Fruit fly (Drosophila melanogaster) whole organism, pupa: ENCODE measurements around the gene CG42481.

ENCODE experiments used
- CG10348 ChIP-seq: fragments of 200-800 bp; sonication (Bioruptor generic); IDR thresholded peaks from 2 replicates; pipeline ENCODE4 v1.3.6; 2022; ENCODE audit warnings: missing biosample characterization, missing genetic modification characterization
- CG12605 ChIP-seq: fragments of 200-800 bp; sonication (Bioruptor generic); IDR thresholded peaks from 2 replicates; pipeline ENCODE4 v1.3.6; 2022; ENCODE audit warnings: missing biosample characterization, missing genetic modification characterization
- CG13204 ChIP-seq: fragments of 200-800 bp; sonication (Bioruptor generic); optimal IDR thresholded peaks from 2 replicates; lab custom pipeline; 2018; ENCODE audit warnings: missing biosample characterization, mild to moderate bottlenecking, missing genetic modification characterization, moderate library complexity
- CG14655 ChIP-seq: fragments of 200-800 bp; sonication (Bioruptor generic); optimal IDR thresholded peaks from 3 replicates; lab custom pipeline; 2017; ENCODE audit warnings: mild to moderate bottlenecking, missing biosample characterization, missing genetic modification reagents, missing genetic modification characterization
- CG15710 ChIP-seq: fragments of 200-800 bp; sonication (Bioruptor generic); optimal IDR thresholded peaks from 2 replicates; lab custom pipeline; 2018; ENCODE audit warnings: missing biosample characterization, mild to moderate bottlenecking, missing genetic modification characterization, moderate library complexity
- CG17806 ChIP-seq: fragments of 200-800 bp; sonication (Bioruptor generic); optimal IDR thresholded peaks from 2 replicates; lab custom pipeline; 2018; ENCODE audit warnings: missing biosample characterization, mild to moderate bottlenecking, missing genetic modification characterization, moderate library complexity
- CG32121 ChIP-seq: fragments of 200-800 bp; sonication (Bioruptor generic); IDR thresholded peaks from 2 replicates; pipeline ENCODE4 v1.3.6; 2022; ENCODE audit warnings: missing biosample characterization, missing genetic modification characterization
- CG34367 ChIP-seq: fragments of 200-800 bp; sonication (Bioruptor generic); optimal IDR thresholded peaks from 2 replicates; lab custom pipeline; 2018; ENCODE audit warnings: missing biosample characterization, mild to moderate bottlenecking, missing genetic modification characterization
- CG4496 ChIP-seq: fragments of 200-800 bp; sonication (Bioruptor generic); IDR thresholded peaks from 3 replicates; pipeline ENCODE4 v1.3.6; 2022; ENCODE audit warnings: missing biosample characterization, missing genetic modification characterization
- CG8159 ChIP-seq: fragments of 200-800 bp; sonication (Bioruptor generic); optimal IDR thresholded peaks from 3 replicates; lab custom pipeline; 2018; ENCODE audit warnings: missing biosample characterization, mild to moderate bottlenecking, missing genetic modification characterization, moderate library complexity
- CG8301 ChIP-seq: fragments of 200-800 bp; sonication (Bioruptor generic); optimal IDR thresholded peaks from 2 replicates; lab custom pipeline; 2018; ENCODE audit warnings: missing biosample characterization, mild to moderate bottlenecking, missing genetic modification characterization
- CG9948 ChIP-seq: fragments of 200-800 bp; sonication (Bioruptor generic); optimal IDR thresholded peaks from 2 replicates; lab custom pipeline; 2018; ENCODE audit warnings: missing biosample characterization, mild to moderate bottlenecking, missing genetic modification characterization, moderate library complexity
- D1 ChIP-seq: fragments of 200-800 bp; sonication (Bioruptor generic); optimal IDR thresholded peaks from 2 replicates; lab custom pipeline; 2018; ENCODE audit warnings: missing biosample characterization, mild to moderate bottlenecking, missing genetic modification characterization, moderate library complexity
- EcR ChIP-seq: fragments of 200-800 bp; sonication (Bioruptor generic); optimal IDR thresholded peaks from 3 replicates; lab custom pipeline; 2019; ENCODE audit warnings: missing biosample characterization, missing genetic modification characterization, mild to moderate bottlenecking, moderate library complexity, missing genetic modification reagents
- Ets98B ChIP-seq: fragments of 200-800 bp; sonication (Bioruptor generic); IDR thresholded peaks from 2 replicates; pipeline ENCODE4 v1.3.6; 2022; ENCODE audit warnings: missing biosample characterization, missing genetic modification characterization
- Pif1A ChIP-seq: fragments of 200-800 bp; sonication (Bioruptor generic); optimal IDR thresholded peaks from 3 replicates; lab custom pipeline; 2016; ENCODE audit warnings: missing biosample characterization, missing genetic modification characterization
- Pif1B ChIP-seq: fragments of 200-800 bp; sonication (Bioruptor generic); optimal IDR thresholded peaks from 3 replicates; lab custom pipeline; 2016; ENCODE audit warnings: missing biosample characterization, missing genetic modification characterization
- Snoo ChIP-seq: fragments of 200-800 bp; sonication (Bioruptor generic); optimal IDR thresholded peaks from 3 replicates; lab custom pipeline; 2017; ENCODE audit warnings: missing biosample characterization, mild to moderate bottlenecking, missing genetic modification characterization, inconsistent platforms
- fd96Ca ChIP-seq: fragments of 200-800 bp; sonication (Bioruptor generic); IDR thresholded peaks from 3 replicates; pipeline ENCODE4 v1.3.6; 2022; ENCODE audit warnings: missing biosample characterization, missing genetic modification characterization
- gl ChIP-seq: fragments of 200-800 bp; sonication (Bioruptor generic); optimal IDR thresholded peaks from 2 replicates; lab custom pipeline; 2018; ENCODE audit warnings: missing biosample characterization, mild to moderate bottlenecking, missing genetic modification characterization
- rn ChIP-seq: fragments of 200-800 bp; sonication (Bioruptor generic); IDR thresholded peaks from 2 replicates; pipeline ENCODE4 v1.3.6; 2022; ENCODE audit warnings: missing biosample characterization, missing genetic modification characterization

The CG42481 gene

DNA sequence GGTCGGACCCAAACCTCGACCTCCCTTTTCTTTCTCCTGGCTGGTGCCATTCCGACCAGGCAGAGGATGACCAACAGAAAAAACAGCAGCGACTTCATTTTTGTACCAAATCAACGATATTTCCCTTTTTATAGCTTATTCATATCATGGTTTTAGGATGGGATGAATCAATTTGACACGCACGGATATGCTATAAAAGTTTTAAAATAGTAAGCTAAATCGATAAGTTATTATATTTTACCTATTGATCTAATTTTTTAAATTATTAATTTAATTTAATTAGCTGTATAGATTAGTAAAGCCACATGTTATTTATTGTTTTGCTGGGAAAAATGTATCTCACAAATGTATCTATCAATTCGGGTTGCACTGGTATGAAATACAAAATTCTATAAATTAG is at the start of gene CG42481:
Gene CG42481, minus strand, starts transcription at position 101 of the 400 bp plus-strand sequence.
- no peak for TF ChIP-seq CG9948 (tag; lab: Kevin White, UChicago)
- no peak for TF ChIP-seq Pif1B (GFP tag; lab: Kevin White, UChicago)
- no peak for TF ChIP-seq CG14655 (GFP tag; lab: Kevin White, UChicago)
- TF ChIP-seq D1: no peak
- TF ChIP-seq CG32121 (GFP tag; lab: Robert Waterston, UW): no peak
- no peak for TF ChIP-seq Ets98B (GFP tag; lab: Robert Waterston, UW)
- no peak for TF ChIP-seq CG17806 (tag; lab: Kevin White, UChicago)
- no peak for TF ChIP-seq rn
- TF ChIP-seq CG10348 (GFP tag; lab: Robert Waterston, UW): no peak
- TF ChIP-seq CG12605 (GFP tag; lab: Robert Waterston, UW): no peak
- TF ChIP-seq CG13204 (GFP tag; lab: Kevin White, UChicago): no peak
- TF ChIP-seq Pif1A (GFP tag; lab: Kevin White, UChicago): no peak
- TF ChIP-seq fd96Ca: no peak
- TF ChIP-seq gl (tag; lab: Kevin White, UChicago): no peak
- no peak for TF ChIP-seq CG8159
- no peak for TF ChIP-seq CG34367 (tag; lab: Kevin White, UChicago)
- no peak for TF ChIP-seq Snoo (tag; lab: Kevin White, UChicago)
- TF ChIP-seq, all 21 proteins: peak for 0

DNA sequence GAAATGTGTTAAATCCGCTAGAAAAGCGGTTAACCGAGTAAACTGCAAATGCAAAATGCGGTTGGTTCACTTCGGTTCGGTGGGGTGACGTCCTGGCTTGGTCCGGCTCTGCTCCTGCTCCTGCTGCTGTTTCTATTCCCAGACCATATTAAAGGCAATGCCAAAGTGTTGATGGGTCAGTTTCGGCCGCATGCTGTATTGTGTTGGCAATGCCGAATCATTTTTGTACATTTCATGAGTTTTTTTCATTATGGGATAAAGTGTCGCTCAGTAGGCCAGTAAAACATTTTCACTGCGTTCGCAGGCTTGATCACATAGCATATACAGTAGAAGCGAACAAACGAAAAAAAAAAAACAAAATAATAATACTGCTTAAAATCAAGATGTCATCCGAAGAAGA is 30.0 kb upstream of the CG42481 start, which contains the start of gene CG14113:
Gene CG14113, plus strand, starts transcription at position 301 of the 400 bp plus-strand sequence.
- TF ChIP-seq CG9948 (tag; lab: Kevin White, UChicago) (no peak), fd96Ca (no peak), CG17806 (tag; lab: Kevin White, UChicago) (no peak), CG10348 (GFP tag; lab: Robert Waterston, UW) (no peak), Pif1A (GFP tag; lab: Kevin White, UChicago) (no peak), CG12605 (GFP tag; lab: Robert Waterston, UW) (no peak), CG13204 (GFP tag; lab: Kevin White, UChicago) (no peak), Snoo (tag; lab: Kevin White, UChicago) (no peak), CG32121 (GFP tag; lab: Robert Waterston, UW) (no peak), CG4496 (GFP tag; lab: Robert Waterston, UW) (no peak), Ets98B (GFP tag; lab: Robert Waterston, UW) (no peak), CG8301 (tag; lab: Kevin White, UChicago) (no peak)

DNA sequence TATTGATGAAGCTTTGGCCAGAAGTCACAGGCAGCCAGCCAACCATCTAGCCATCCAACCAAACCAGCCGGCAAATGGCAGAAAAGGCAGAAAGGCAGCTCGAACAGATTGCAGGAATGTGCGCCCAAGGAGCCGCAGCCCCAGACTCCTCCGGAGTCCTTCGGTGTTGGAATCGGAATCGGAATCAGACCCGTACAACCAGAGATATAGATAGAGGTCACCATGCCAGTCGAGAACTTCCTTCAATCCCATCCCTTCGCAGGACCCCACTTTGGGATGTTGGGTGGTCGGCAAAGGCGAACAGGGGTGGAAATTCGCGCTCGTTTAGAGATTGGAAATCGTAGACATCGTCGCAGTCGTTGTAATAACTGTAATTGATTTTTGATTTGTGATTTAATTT is 13.4 kb upstream of the CG42481 start:
- no peak for TF ChIP-seq D1
- TF ChIP-seq CG10348 (GFP tag; lab: Robert Waterston, UW): no peak
- no peak for TF ChIP-seq gl (tag; lab: Kevin White, UChicago)
- no peak for TF ChIP-seq CG15710
- TF ChIP-seq rn: no peak
- TF ChIP-seq Pif1B (GFP tag; lab: Kevin White, UChicago): no peak
- no peak for TF ChIP-seq CG8159
- no peak for TF ChIP-seq CG9948 (tag; lab: Kevin White, UChicago)
- TF ChIP-seq, all 21 proteins: peak for 0

DNA sequence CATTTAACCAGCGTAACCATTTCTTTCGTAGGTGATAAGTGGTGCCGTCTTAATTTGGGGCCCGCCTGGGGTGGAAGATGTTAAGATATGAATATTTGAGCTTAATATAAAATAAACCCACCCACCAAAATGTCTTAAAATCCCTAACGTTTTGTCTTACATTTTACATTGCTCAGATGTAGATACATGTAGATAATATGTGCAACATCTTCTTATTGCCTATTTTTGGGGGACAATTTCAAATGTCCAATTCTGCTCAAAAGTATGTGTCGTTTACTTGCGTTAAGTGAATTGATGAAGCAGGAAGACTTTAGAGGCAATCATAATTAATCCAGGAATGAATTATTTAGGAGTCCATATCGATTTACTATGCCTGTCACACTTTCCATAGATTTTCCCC is 3.0 kb upstream of the CG42481 start:
- TF ChIP-seq CG15710 (no peak), D1 (peak; percentile 36)

DNA sequence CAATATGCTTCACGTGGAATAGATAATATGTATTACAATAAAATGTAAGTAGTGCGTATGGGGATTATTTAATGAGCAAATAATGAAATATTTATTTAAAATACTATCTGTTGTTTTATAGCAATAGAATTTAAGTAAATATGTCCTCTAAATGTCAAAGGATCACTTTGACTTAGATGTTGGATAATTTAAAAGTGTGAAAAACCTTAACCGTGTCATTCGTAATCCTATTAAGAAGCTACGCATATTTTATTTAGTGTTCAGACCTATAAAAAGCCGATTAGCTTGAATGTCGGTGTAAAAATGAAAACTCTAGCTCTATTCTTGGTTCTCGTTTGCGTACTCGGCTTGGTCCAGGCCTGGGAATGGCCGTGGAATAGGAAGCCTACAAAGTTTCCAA is 2.5 kb upstream of the CG42481 start, which contains the start of gene SP:
Gene SP, plus strand, starts transcription at position 301 of the 400 bp plus-strand sequence.
- TF ChIP-seq Ets98B (GFP tag; lab: Robert Waterston, UW): no peak
- no peak for TF ChIP-seq CG8159
- TF ChIP-seq CG34367 (tag; lab: Kevin White, UChicago): no peak
- TF ChIP-seq CG9948 (tag; lab: Kevin White, UChicago): no peak
- no peak for TF ChIP-seq EcR (GFP tag; lab: Kevin White, UChicago)
- TF ChIP-seq CG8301 (tag; lab: Kevin White, UChicago): no peak
- TF ChIP-seq rn: no peak

DNA sequence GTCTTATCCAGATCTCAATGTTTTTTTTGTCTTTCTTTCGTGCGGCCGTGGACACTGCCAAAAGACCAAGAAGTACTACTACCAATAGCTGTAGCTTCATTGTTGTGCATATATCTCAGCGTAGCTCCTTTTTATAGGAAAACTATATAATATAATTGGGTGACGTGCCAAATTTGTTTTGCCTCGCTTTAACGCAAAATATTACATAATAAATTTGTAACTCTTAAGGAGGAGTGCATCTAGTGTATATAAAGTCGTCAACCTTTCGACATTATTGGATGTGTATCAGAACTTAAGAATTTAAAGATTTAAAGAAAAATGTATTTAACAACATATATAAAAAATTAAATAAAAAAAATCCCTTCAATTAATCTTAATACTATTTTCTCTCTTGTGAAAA is 1.2 kb upstream of the CG42481 start, which contains the start of gene CG43147:
Gene CG43147, minus strand, starts transcription at position 101 of the 400 bp plus-strand sequence.
- TF ChIP-seq Snoo (tag; lab: Kevin White, UChicago) (no peak), CG32121 (GFP tag; lab: Robert Waterston, UW) (no peak), CG8159 (no peak), CG15710 (no peak), fd96Ca (no peak), CG12605 (GFP tag; lab: Robert Waterston, UW) (no peak), rn (no peak), CG8301 (tag; lab: Kevin White, UChicago) (no peak), Ets98B (GFP tag; lab: Robert Waterston, UW) (no peak), CG14655 (GFP tag; lab: Kevin White, UChicago) (no peak), CG9948 (tag; lab: Kevin White, UChicago) (no peak), CG17806 (tag; lab: Kevin White, UChicago) (no peak), CG10348 (GFP tag; lab: Robert Waterston, UW) (no peak), EcR (GFP tag; lab: Kevin White, UChicago) (no peak), Pif1B (GFP tag; lab: Kevin White, UChicago) (no peak), Pif1A (GFP tag; lab: Kevin White, UChicago) (no peak), CG34367 (tag; lab: Kevin White, UChicago) (no peak), CG4496 (GFP tag; lab: Robert Waterston, UW) (no peak), gl (tag; lab: Kevin White, UChicago) (no peak), CG13204 (GFP tag; lab: Kevin White, UChicago) (no peak)
